Fruit fly (Drosophila melanogaster) whole organism, embryonic: ENCODE data around the gene Syt1.

Experiments
- ATbp ChIP-seq: fragments of 200-800 bp; sonication (Bioruptor generic); optimal IDR thresholded peaks from 2 replicates; lab custom pipeline; 2017; ENCODE audit warnings: missing biosample characterization, mild to moderate bottlenecking, missing genetic modification characterization, missing genetic modification reagents
- Adf1 ChIP-seq: fragments of 200-800 bp; sonication (Bioruptor generic); IDR thresholded peaks from 2 replicates; pipeline ENCODE4 v1.3.6; 2022; ENCODE audit warnings: missing biosample characterization, missing genetic modification characterization
- CG12155 ChIP-seq: fragments of 200-800 bp; sonication (Bioruptor generic); optimal IDR thresholded peaks from 3 replicates; lab custom pipeline; 2016; ENCODE audit warnings: missing biosample characterization, missing genetic modification characterization
- CG12219 ChIP-seq: fragments of 200-800 bp; sonication (Bioruptor generic); optimal IDR thresholded peaks from 3 replicates; lab custom pipeline; 2018; ENCODE audit warnings: missing biosample characterization, mild to moderate bottlenecking, missing genetic modification characterization
- CG12299 ChIP-seq: fragments of 200-800 bp; sonication (Bioruptor generic); optimal IDR thresholded peaks from 2 replicates; lab custom pipeline; 2018; ENCODE audit warnings: missing biosample characterization, mild to moderate bottlenecking, missing genetic modification characterization
- CG14050 ChIP-seq: fragments of 200-800 bp; sonication (Bioruptor generic); IDR thresholded peaks from 3 replicates; pipeline ENCODE4 v1.3.6; 2022; ENCODE audit warnings: missing biosample characterization, missing genetic modification characterization
- CG15011 ChIP-seq: fragments of 200-800 bp; sonication (Bioruptor generic); optimal IDR thresholded peaks from 3 replicates; lab custom pipeline; 2018; ENCODE audit warnings: missing biosample characterization, mild to moderate bottlenecking, missing genetic modification characterization
- CG15073 ChIP-seq: fragments of 200-800 bp; sonication (Bioruptor generic); optimal IDR thresholded peaks from 2 replicates; lab custom pipeline; 2016; ENCODE audit warnings: missing biosample characterization, missing genetic modification characterization
- CG1529 ChIP-seq: fragments of 200-800 bp; sonication (Bioruptor generic); optimal IDR thresholded peaks from 3 replicates; lab custom pipeline; 2018; ENCODE audit warnings: missing biosample characterization, missing genetic modification characterization
- CG16815 ChIP-seq: fragments of 200-800 bp; sonication (Bioruptor generic); optimal IDR thresholded peaks from 3 replicates; lab custom pipeline; 2017; ENCODE audit warnings: missing biosample characterization, mild to moderate bottlenecking, missing genetic modification characterization
- CG16863 ChIP-seq: fragments of 200-800 bp; sonication (Bioruptor generic); optimal IDR thresholded peaks from 3 replicates; lab custom pipeline; 2016; ENCODE audit warnings: missing biosample characterization, missing genetic modification characterization
- CG1792 ChIP-seq: fragments of 200-800 bp; sonication (Bioruptor generic); optimal IDR thresholded peaks from 2 replicates; lab custom pipeline; 2016; ENCODE audit warnings: missing biosample characterization, missing genetic modification characterization
- CG18764 ChIP-seq: fragments of 200-800 bp; sonication (Bioruptor generic); optimal IDR thresholded peaks from 3 replicates; lab custom pipeline; 2016; ENCODE audit warnings: missing biosample characterization, missing genetic modification characterization
- CG2202 ChIP-seq: fragments of 200-800 bp; sonication (Bioruptor generic); optimal IDR thresholded peaks from 2 replicates; lab custom pipeline; 2018; ENCODE audit warnings: missing biosample characterization, mild to moderate bottlenecking, missing genetic modification characterization
- CG30020 ChIP-seq: fragments of 200-800 bp; optimal IDR thresholded peaks from 2 replicates; lab custom pipeline; 2019; ENCODE audit warnings: missing biosample characterization, mild to moderate bottlenecking, missing genetic modification characterization, moderate library complexity
- CG31388 ChIP-seq: fragments of 200-800 bp; sonication (Bioruptor generic); optimal IDR thresholded peaks from 2 replicates; lab custom pipeline; 2016; ENCODE audit warnings: missing biosample characterization, missing genetic modification characterization
- CG4282 ChIP-seq: fragments of 200-800 bp; sonication (Bioruptor generic); optimal IDR thresholded peaks from 2 replicates; lab custom pipeline; 2016; ENCODE audit warnings: missing biosample characterization, missing genetic modification characterization
- CG4404 ChIP-seq: fragments of 200-800 bp; sonication (Bioruptor generic); IDR thresholded peaks from 2 replicates; pipeline ENCODE4 v1.3.6; 2022; ENCODE audit warnings: missing biosample characterization, missing genetic modification characterization
- CG6175 ChIP-seq: fragments of 200-800 bp; sonication (Bioruptor generic); IDR thresholded peaks from 3 replicates; pipeline ENCODE4 v1.3.6; 2022; ENCODE audit warnings: missing biosample characterization, missing genetic modification characterization
- CG6654 ChIP-seq: fragments of 200-800 bp; sonication (Bioruptor generic); optimal IDR thresholded peaks from 2 replicates; lab custom pipeline; 2017; ENCODE audit warnings: missing biosample characterization, mild to moderate bottlenecking, missing genetic modification characterization
- CrebB ChIP-seq: fragments of 200-800 bp; sonication (Bioruptor generic); optimal IDR thresholded peaks from 3 replicates; lab custom pipeline; 2018; ENCODE audit warnings: missing biosample characterization, mild to moderate bottlenecking, missing genetic modification characterization
- D19B ChIP-seq: fragments of 200-800 bp; sonication (Bioruptor generic); optimal IDR thresholded peaks from 2 replicates; lab custom pipeline; 2017; ENCODE audit warnings: missing biosample characterization, mild to moderate bottlenecking, missing genetic modification characterization
- Deaf1 ChIP-seq: fragments of 200-800 bp; optimal IDR thresholded peaks from 3 replicates; lab custom pipeline; 2019; ENCODE audit warnings: missing biosample characterization, mild to moderate bottlenecking, missing genetic modification characterization, moderate library complexity
- Dek ChIP-seq: fragments of 200-800 bp; sonication (Bioruptor generic); optimal IDR thresholded peaks from 3 replicates; lab custom pipeline; 2019; ENCODE audit warnings: missing biosample characterization, mild to moderate bottlenecking, missing genetic modification characterization, moderate library complexity
- Ets65A ChIP-seq: fragments of 200-800 bp; sonication (Bioruptor generic); peaks from one replicate; lab custom pipeline; 2016; ENCODE audit warnings: missing biosample characterization, missing genetic modification characterization
- Hr39 ChIP-seq: fragments of >200 bp; optimal IDR thresholded peaks from 2 replicates; lab custom pipeline; 2017
- Lpt ChIP-seq: fragments of >200 bp; optimal IDR thresholded peaks from 2 replicates; lab custom pipeline; 2018; ENCODE audit warnings: missing biosample characterization, missing genetic modification characterization
- NK7.1 ChIP-seq: fragments of 200-800 bp; sonication (Bioruptor generic); optimal IDR thresholded peaks from 3 replicates; lab custom pipeline; 2016; ENCODE audit warnings: missing biosample characterization, missing genetic modification characterization
- Oli ChIP-seq: fragments of 200-800 bp; sonication (Bioruptor generic); optimal IDR thresholded peaks from 2 replicates; lab custom pipeline; 2018; ENCODE audit warnings: missing biosample characterization, mild to moderate bottlenecking, missing genetic modification characterization, moderate library complexity
- Pdp1 ChIP-seq, 2 experiments: fragments of 200-800 bp; sonication (Bioruptor generic); optimal IDR thresholded peaks; 3 replicates each; lab custom pipeline; 2016; ENCODE audit warnings: missing biosample characterization in 2 of 2, missing genetic modification characterization in 2 of 2, mild to moderate bottlenecking in 1 of 2, moderate library complexity in 1 of 2
- Scr ChIP-seq: fragments of 200-800 bp; sonication (Bioruptor generic); IDR thresholded peaks from 2 replicates; pipeline ENCODE4 v1.3.6; 2022; ENCODE audit warnings: missing biosample characterization, missing genetic modification characterization; ENCODE audit not compliant: partially characterized antibody
- Sry-δ ChIP-seq: fragments of 200-800 bp; sonication (Bioruptor generic); optimal IDR thresholded peaks from 2 replicates; lab custom pipeline; 2016; ENCODE audit warnings: missing biosample characterization, missing genetic modification characterization
- Ssrp ChIP-seq: fragments of 200-800 bp; sonication (Bioruptor generic); optimal IDR thresholded peaks from 2 replicates; lab custom pipeline; 2018; ENCODE audit warnings: missing biosample characterization, mild to moderate bottlenecking, missing genetic modification characterization, moderate library complexity
- Taf1 ChIP-seq: fragments of 200-800 bp; sonication (Bioruptor generic); IDR thresholded peaks from 2 replicates; pipeline ENCODE4 v1.3.6; 2022; ENCODE audit warnings: missing biosample characterization, missing genetic modification characterization
- al ChIP-seq: fragments of 200-800 bp; sonication (Bioruptor generic); IDR thresholded peaks from 2 replicates; pipeline ENCODE4 v1.3.6; 2022; ENCODE audit warnings: missing biosample characterization, missing genetic modification characterization
- ash1 ChIP-seq: fragments of 200-800 bp; sonication (Bioruptor generic); optimal IDR thresholded peaks from 2 replicates; lab custom pipeline; 2018; ENCODE audit warnings: missing biosample characterization, mild to moderate bottlenecking, missing genetic modification characterization
- cwo ChIP-seq: fragments of 200-800 bp; sonication (Bioruptor generic); optimal IDR thresholded peaks from 3 replicates; lab custom pipeline; 2017; ENCODE audit warnings: missing biosample characterization, missing genetic modification characterization, mild to moderate bottlenecking, moderate library complexity, missing genetic modification reagents
- dmrt99B ChIP-seq: fragments of 200-800 bp; sonication (Bioruptor generic); optimal IDR thresholded peaks from 2 replicates; lab custom pipeline; 2018; ENCODE audit warnings: missing biosample characterization, mild to moderate bottlenecking, missing genetic modification characterization, moderate library complexity
- dysf ChIP-seq: fragments of 200-800 bp; sonication (Bioruptor generic); IDR thresholded peaks from 3 replicates; pipeline ENCODE4 v1.3.6; 2022; ENCODE audit warnings: missing biosample characterization, missing genetic modification characterization
- emc ChIP-seq: fragments of 200-800 bp; sonication (Bioruptor generic); optimal IDR thresholded peaks from 2 replicates; lab custom pipeline; 2016; ENCODE audit warnings: missing biosample characterization, missing genetic modification characterization
- esg ChIP-seq: fragments of 200-800 bp; sonication (Bioruptor generic); conservative IDR thresholded peaks from 2 replicates; pipeline ENCODE4 v1.3.6; 2022; ENCODE audit warnings: missing biosample characterization, missing genetic modification characterization
- eyg ChIP-seq: fragments of 200-800 bp; sonication (Bioruptor generic); optimal IDR thresholded peaks from 3 replicates; lab custom pipeline; 2016; ENCODE audit warnings: missing biosample characterization, missing genetic modification characterization
- fd96Cb ChIP-seq: fragments of 200-800 bp; sonication (Bioruptor generic); optimal IDR thresholded peaks from 2 replicates; lab custom pipeline; 2018; ENCODE audit warnings: missing biosample characterization, mild to moderate bottlenecking, missing genetic modification characterization, moderate library complexity
- hb ChIP-seq: fragments of 200-800 bp; sonication (Bioruptor generic); IDR thresholded peaks from 3 replicates; pipeline ENCODE4 v1.3.6; 2022; ENCODE audit warnings: missing biosample characterization, missing genetic modification characterization; ENCODE audit not compliant: partially characterized antibody
- inv ChIP-seq: fragments of 200-800 bp; sonication (Bioruptor generic); IDR thresholded peaks from 2 replicates; pipeline ENCODE4 v1.3.6; 2022; ENCODE audit warnings: missing biosample characterization, missing genetic modification characterization; ENCODE audit not compliant: partially characterized antibody
- lilli ChIP-seq: fragments of 200-800 bp; sonication (Bioruptor generic); optimal IDR thresholded peaks from 3 replicates; lab custom pipeline; 2016; ENCODE audit warnings: missing biosample characterization, missing genetic modification characterization
- lmd ChIP-seq: fragments of 200-800 bp; sonication (Bioruptor generic); IDR thresholded peaks from 2 replicates; pipeline ENCODE4 v1.3.6; 2022; ENCODE audit warnings: missing biosample characterization, missing genetic modification characterization
- nerfin-2 ChIP-seq: fragments of 200-800 bp; sonication (Bioruptor generic); IDR thresholded peaks from 2 replicates; pipeline ENCODE4 v1.3.6; 2022; ENCODE audit warnings: missing biosample characterization, missing genetic modification characterization; ENCODE audit not compliant: partially characterized antibody
- sim ChIP-seq: fragments of 200-800 bp; sonication (Bioruptor generic); IDR thresholded peaks from 2 replicates; pipeline ENCODE4 v1.3.6; 2022; ENCODE audit warnings: missing biosample characterization, missing genetic modification characterization
- stwl ChIP-seq: fragments of 200-800 bp; sonication (Bioruptor generic); optimal IDR thresholded peaks from 3 replicates; lab custom pipeline; 2018; ENCODE audit warnings: missing biosample characterization, mild to moderate bottlenecking, missing genetic modification characterization, moderate library complexity
- toy ChIP-seq: fragments of 200-800 bp; sonication (Bioruptor generic); IDR thresholded peaks from 2 replicates; pipeline ENCODE4 v1.3.6; 2022; ENCODE audit warnings: missing biosample characterization, missing genetic modification characterization
- zf30C ChIP-seq: fragments of 200-800 bp; sonication (Bioruptor generic); optimal IDR thresholded peaks from 3 replicates; lab custom pipeline; 2018; ENCODE audit warnings: missing biosample characterization, mild to moderate bottlenecking, missing genetic modification characterization

Gene Syt1

DNA sequence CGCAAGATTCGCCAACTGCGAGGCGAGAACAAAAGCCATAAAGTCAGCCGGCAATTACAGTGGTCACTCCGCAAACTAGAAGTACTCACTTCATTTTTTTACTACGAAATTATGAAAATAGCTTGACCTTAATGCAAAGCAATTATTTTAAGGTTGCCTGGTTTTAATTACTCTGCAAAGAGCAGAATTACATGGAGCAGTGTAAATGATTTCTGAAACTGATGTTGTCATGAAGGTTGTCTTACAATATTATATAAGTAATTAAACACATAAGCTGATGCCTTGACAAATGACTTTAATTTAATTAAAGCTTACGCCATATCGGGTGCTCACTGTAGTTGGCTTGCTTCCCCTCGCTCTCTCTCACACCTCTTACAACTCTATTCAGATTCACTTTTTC is 65.6 kb downstream of the Syt1 start (continued):
- TF ChIP-seq Pdp1 (GFP tag; optimal IDR thresholded peaks at IDR 0.05; lab: Kevin White, UChicago) (peak; percentile 22 to 83), Hr39 (lab: Kevin White, UChicago) (no peak), sim (GFP tag; lab: Robert Waterston, UW) (no peak), dmrt99B (no peak), CG12299 (no peak), Ets65A (GFP tag; lab: Kevin White, UChicago) (no peak), CG16815 (peak; percentile 46), Scr (GFP tag; lab: Robert Waterston, UW) (no peak), CG12219 (no peak), ATbp (GFP tag; lab: Kevin White, UChicago) (no peak), al (GFP tag; lab: Robert Waterston, UW) (peak; percentile 67), CG1529 (GFP tag; lab: Kevin White, UChicago) (no peak), emc (GFP tag; lab: Kevin White, UChicago) (no peak), CG16863 (no peak), CG6175 (GFP tag; lab: Robert Waterston, UW) (no peak), NK7.1 (GFP tag; lab: Kevin White, UChicago) (peak; percentile 12), Oli (tag; lab: Kevin White, UChicago) (peak; percentile 38), fd96Cb (peak; percentile 26), lilli (GFP tag; lab: Kevin White, UChicago) (peak; percentile 72), dysf (peak; percentile 69; the same call in 2 of the 3 replicates), CG1792 (GFP tag; lab: Kevin White, UChicago) (no peak), Sry-δ (no peak), CG14050 (GFP tag; lab: Robert Waterston, UW) (no peak), Dek (tag; lab: Kevin White, UChicago) (peak; percentile 12), CG2202 (no peak), nerfin-2 (GFP tag; lab: Robert Waterston, UW) (no peak), inv (GFP tag; lab: Robert Waterston, UW) (no peak), cwo (GFP tag; lab: Kevin White, UChicago) (peak; percentile 54), Taf1 (GFP tag; lab: Robert Waterston, UW) (no peak), stwl (tag; lab: Kevin White, UChicago) (no peak), zf30C (no peak), hb (GFP tag; lab: Robert Waterston, UW) (no peak), CG6654 (GFP tag; lab: Kevin White, UChicago) (no peak), esg (GFP tag; lab: Robert Waterston, UW) (peak; percentile 39), CG4404 (GFP tag; lab: Robert Waterston, UW) (peak; percentile 49; the same call in 1 of the 2 replicates), CG18764 (GFP tag; lab: Kevin White, UChicago) (no peak), D19B (GFP tag; lab: Kevin White, UChicago) (peak; percentile 38), Adf1 (no peak; the same call in 1 of the 2 replicates), CG12155 (GFP tag; lab: Kevin White, UChicago) (peak; percentile 46), eyg (GFP tag; lab: Kevin White, UChicago) (no peak), Deaf1 (tag; lab: Kevin White, UChicago) (peak; percentile 5), CG15011 (GFP tag; lab: Kevin White, UChicago) (no peak), toy (GFP tag; lab: Robert Waterston, UW) (no peak), Lpt (GFP tag; lab: Kevin White, UChicago) (no peak), CG15073 (GFP tag; lab: Kevin White, UChicago) (no peak), CG4282 (no peak), Ssrp (tag; lab: Kevin White, UChicago) (no peak), lmd (GFP tag; lab: Robert Waterston, UW) (peak; percentile 55), CG31388 (GFP tag; lab: Kevin White, UChicago) (no peak), ash1 (GFP tag; lab: Kevin White, UChicago) (no peak), CrebB (tag; lab: Kevin White, UChicago) (no peak), CG30020 (no peak)
